Fruit fly (Drosophila melanogaster) whole organism, embryonic: ENCODE measurements around the gene CG32437.

Experiments
- Blimp-1 ChIP-seq: fragments of 200-800 bp; sonication (Bioruptor generic); optimal IDR thresholded peaks from 3 replicates; lab custom pipeline; 2018; ENCODE audit warnings: missing biosample characterization, missing genetic modification characterization, mild to moderate bottlenecking, moderate library complexity, missing genetic modification reagents
- CG10147 ChIP-seq: fragments of 200-800 bp; sonication (Bioruptor generic); optimal IDR thresholded peaks from 2 replicates; lab custom pipeline; 2019; ENCODE audit warnings: missing biosample characterization, mild to moderate bottlenecking, missing genetic modification characterization, moderate library complexity
- CG12391 ChIP-seq: fragments of 200-800 bp; sonication (Bioruptor generic); optimal IDR thresholded peaks from 3 replicates; lab custom pipeline; 2018; ENCODE audit warnings: missing biosample characterization, mild to moderate bottlenecking, missing genetic modification characterization, moderate library complexity
- CG15269 ChIP-seq: fragments of 200-800 bp; sonication (Bioruptor generic); optimal IDR thresholded peaks from 2 replicates; lab custom pipeline; 2018; ENCODE audit warnings: missing biosample characterization, mild to moderate bottlenecking, missing genetic modification characterization, moderate library complexity
- CG17359 ChIP-seq: fragments of 200-800 bp; sonication (Bioruptor generic); optimal IDR thresholded peaks from 3 replicates; lab custom pipeline; 2018; ENCODE audit warnings: missing biosample characterization, mild to moderate bottlenecking, missing genetic modification characterization, moderate library complexity
- CG17912 ChIP-seq: fragments of 200-800 bp; sonication (Bioruptor generic); optimal IDR thresholded peaks from 2 replicates; lab custom pipeline; 2018; ENCODE audit warnings: missing biosample characterization, mild to moderate bottlenecking, missing genetic modification characterization
- CG18599 ChIP-seq: fragments of 200-800 bp; sonication (Bioruptor generic); optimal IDR thresholded peaks from 3 replicates; lab custom pipeline; 2017; ENCODE audit warnings: missing biosample characterization, missing genetic modification characterization, mild to moderate bottlenecking, moderate library complexity, missing genetic modification reagents
- CG18764 ChIP-seq: fragments of 200-800 bp; sonication (Bioruptor generic); optimal IDR thresholded peaks from 3 replicates; lab custom pipeline; 2016; ENCODE audit warnings: missing biosample characterization, missing genetic modification characterization
- CG2678 ChIP-seq: fragments of 200-800 bp; sonication (Bioruptor generic); optimal IDR thresholded peaks from 3 replicates; lab custom pipeline; 2019; ENCODE audit warnings: missing biosample characterization, mild to moderate bottlenecking, missing genetic modification characterization, moderate library complexity
- CG2712 ChIP-seq: fragments of 200-800 bp; optimal IDR thresholded peaks from 3 replicates; lab custom pipeline; 2019; ENCODE audit warnings: missing biosample characterization, mild to moderate bottlenecking, missing genetic modification characterization, moderate library complexity
- CG3281 ChIP-seq: fragments of 200-800 bp; sonication (Bioruptor generic); optimal IDR thresholded peaks from 3 replicates; lab custom pipeline; 2017; ENCODE audit warnings: missing biosample characterization, mild to moderate bottlenecking, missing genetic modification characterization
- CG3407 ChIP-seq: fragments of 200-800 bp; sonication (Bioruptor generic); optimal IDR thresholded peaks from 2 replicates; lab custom pipeline; 2018; ENCODE audit warnings: missing biosample characterization, mild to moderate bottlenecking, missing genetic modification characterization
- CG4707 ChIP-seq: fragments of 200-800 bp; sonication (Bioruptor generic); optimal IDR thresholded peaks from 2 replicates; lab custom pipeline; 2018; ENCODE audit warnings: missing biosample characterization, mild to moderate bottlenecking, missing genetic modification characterization, moderate library complexity
- CG6175 ChIP-seq: fragments of 200-800 bp; sonication (Bioruptor generic); IDR thresholded peaks from 3 replicates; pipeline ENCODE4 v1.3.6; 2022; ENCODE audit warnings: missing biosample characterization, missing genetic modification characterization
- CG6254 ChIP-seq: fragments of 200-800 bp; sonication (Bioruptor generic); optimal IDR thresholded peaks from 3 replicates; lab custom pipeline; 2017; ENCODE audit warnings: mild to moderate bottlenecking, missing biosample characterization, missing genetic modification reagents, missing genetic modification characterization
- CG7357 ChIP-seq: fragments of 200-800 bp; sonication (Bioruptor generic); IDR thresholded peaks from 3 replicates; pipeline ENCODE4 v1.3.6; 2022; ENCODE audit warnings: missing biosample characterization, missing genetic modification characterization
- CG7745 ChIP-seq: fragments of 200-800 bp; sonication (Bioruptor generic); optimal IDR thresholded peaks from 2 replicates; lab custom pipeline; 2018; ENCODE audit warnings: missing biosample characterization, mild to moderate bottlenecking, missing genetic modification characterization, moderate library complexity
- CG7839 ChIP-seq: fragments of 200-800 bp; sonication (Bioruptor generic); optimal IDR thresholded peaks from 3 replicates; lab custom pipeline; 2018; ENCODE audit warnings: missing biosample characterization, mild to moderate bottlenecking, missing genetic modification characterization, moderate library complexity
- Dek ChIP-seq: fragments of 200-800 bp; sonication (Bioruptor generic); optimal IDR thresholded peaks from 3 replicates; lab custom pipeline; 2019; ENCODE audit warnings: missing biosample characterization, mild to moderate bottlenecking, missing genetic modification characterization, moderate library complexity
- Fer1 ChIP-seq: fragments of 200-800 bp; sonication (Bioruptor generic); optimal IDR thresholded peaks from 2 replicates; lab custom pipeline; 2017; ENCODE audit warnings: missing biosample characterization, mild to moderate bottlenecking, missing genetic modification characterization
- HLH3B ChIP-seq: fragments of 200-800 bp; sonication (Bioruptor generic); IDR thresholded peaks from 2 replicates; pipeline ENCODE4 v1.3.6; 2022; ENCODE audit warnings: missing biosample characterization, missing genetic modification characterization
- Hr51 ChIP-seq, 2 experiments: fragments of 200-800 bp; sonication (Bioruptor generic); optimal IDR thresholded peaks; 2 replicates in 1 of 2; 3 replicates in 1 of 2; lab custom pipeline; 2016 to 2018; ENCODE audit warnings: missing biosample characterization in 2 of 2, missing genetic modification characterization in 2 of 2, mild to moderate bottlenecking in 1 of 2, moderate library complexity in 1 of 2
- Jarid2 ChIP-seq: fragments of 200-800 bp; sonication (Bioruptor generic); optimal IDR thresholded peaks from 3 replicates; lab custom pipeline; 2017; ENCODE audit warnings: mild to moderate bottlenecking, missing biosample characterization, missing genetic modification reagents, missing genetic modification characterization
- Meics ChIP-seq: fragments of 200-800 bp; sonication (Bioruptor generic); optimal IDR thresholded peaks from 2 replicates; lab custom pipeline; 2017; ENCODE audit warnings: missing biosample characterization, mild to moderate bottlenecking, missing genetic modification characterization
- Mes4 ChIP-seq: fragments of 200-800 bp; sonication (Bioruptor generic); optimal IDR thresholded peaks from 2 replicates; lab custom pipeline; 2016; ENCODE audit warnings: missing biosample characterization, missing genetic modification characterization
- Nf-YC ChIP-seq: fragments of 200-800 bp; optimal IDR thresholded peaks from 3 replicates; lab custom pipeline; 2019; ENCODE audit warnings: missing biosample characterization, mild to moderate bottlenecking, missing genetic modification characterization, moderate library complexity
- Oli ChIP-seq: fragments of 200-800 bp; sonication (Bioruptor generic); optimal IDR thresholded peaks from 2 replicates; lab custom pipeline; 2018; ENCODE audit warnings: missing biosample characterization, mild to moderate bottlenecking, missing genetic modification characterization, moderate library complexity
- Rfx ChIP-seq: fragments of 200-800 bp; sonication (Bioruptor generic); IDR thresholded peaks from 2 replicates; pipeline ENCODE4 v1.3.6; 2022; ENCODE audit warnings: missing biosample characterization, missing genetic modification characterization
- Sox102F ChIP-seq: fragments of 200-800 bp; sonication (Bioruptor generic); optimal IDR thresholded peaks from 2 replicates; lab custom pipeline; 2018; ENCODE audit warnings: missing biosample characterization, mild to moderate bottlenecking, missing genetic modification characterization, moderate library complexity
- TFAM ChIP-seq: fragments of 200-800 bp; sonication (Bioruptor generic); optimal IDR thresholded peaks from 2 replicates; lab custom pipeline; 2017; ENCODE audit warnings: missing biosample characterization, missing genetic modification characterization, inconsistent platforms
- Xbp1 ChIP-seq: fragments of 200-800 bp; sonication (Bioruptor generic); optimal IDR thresholded peaks from 3 replicates; lab custom pipeline; 2016; ENCODE audit warnings: missing biosample characterization, mild to moderate bottlenecking, missing genetic modification characterization
- ara ChIP-seq: fragments of 200-800 bp; sonication (Bioruptor generic); IDR thresholded peaks from 2 replicates; pipeline ENCODE4 v1.3.6; 2022; ENCODE audit warnings: missing biosample characterization, missing genetic modification characterization
- az2 ChIP-seq: fragments of 200-800 bp; sonication (Bioruptor generic); optimal IDR thresholded peaks from 3 replicates; lab custom pipeline; 2016; ENCODE audit warnings: missing biosample characterization, missing genetic modification characterization
- caup ChIP-seq: fragments of 200-800 bp; sonication (Bioruptor generic); optimal IDR thresholded peaks from 3 replicates; lab custom pipeline; 2017; ENCODE audit warnings: missing biosample characterization, mild to moderate bottlenecking, missing genetic modification characterization, moderate library complexity; ENCODE audit not compliant: severe bottlenecking
- chn ChIP-seq: fragments of 200-800 bp; sonication (Bioruptor generic); optimal IDR thresholded peaks from 2 replicates; lab custom pipeline; 2016; ENCODE audit warnings: missing biosample characterization, missing genetic modification characterization
- ci ChIP-seq: fragments of 200-800 bp; sonication (Bioruptor generic); IDR thresholded peaks from 3 replicates; pipeline ENCODE4 v1.3.6; 2022; ENCODE audit warnings: missing biosample characterization, missing genetic modification characterization
- dmrt99B ChIP-seq: fragments of 200-800 bp; sonication (Bioruptor generic); optimal IDR thresholded peaks from 2 replicates; lab custom pipeline; 2018; ENCODE audit warnings: missing biosample characterization, mild to moderate bottlenecking, missing genetic modification characterization, moderate library complexity
- esg ChIP-seq: fragments of 200-800 bp; sonication (Bioruptor generic); conservative IDR thresholded peaks from 2 replicates; pipeline ENCODE4 v1.3.6; 2022; ENCODE audit warnings: missing biosample characterization, missing genetic modification characterization
- eve ChIP-seq, 2 experiments: fragments of >200 bp; optimal IDR thresholded peaks; 2 replicates each; lab custom pipeline; 2017; ENCODE audit warnings: missing biosample characterization in 2 of 2, missing genetic modification characterization in 2 of 2
- fd96Cb ChIP-seq: fragments of 200-800 bp; sonication (Bioruptor generic); optimal IDR thresholded peaks from 2 replicates; lab custom pipeline; 2018; ENCODE audit warnings: missing biosample characterization, mild to moderate bottlenecking, missing genetic modification characterization, moderate library complexity
- gce ChIP-seq: fragments of 200-800 bp; sonication (Bioruptor generic); IDR thresholded peaks from 3 replicates; pipeline ENCODE4 v1.3.6; 2022; ENCODE audit warnings: missing biosample characterization, missing genetic modification characterization
- gcm2 ChIP-seq: fragments of 200-800 bp; sonication (Bioruptor generic); optimal IDR thresholded peaks from 2 replicates; lab custom pipeline; 2016; ENCODE audit warnings: missing biosample characterization, missing genetic modification characterization
- gem ChIP-seq: fragments of 200-800 bp; sonication (Bioruptor generic); optimal IDR thresholded peaks from 2 replicates; lab custom pipeline; 2019; ENCODE audit warnings: missing biosample characterization, mild to moderate bottlenecking, missing genetic modification characterization, moderate library complexity
- grn ChIP-seq: fragments of 200-800 bp; sonication (Bioruptor generic); optimal IDR thresholded peaks from 3 replicates; lab custom pipeline; 2017; ENCODE audit warnings: missing biosample characterization, missing genetic modification characterization
- kni ChIP-seq: fragments of 200-800 bp; sonication (Bioruptor generic); optimal IDR thresholded peaks from 3 replicates; lab custom pipeline; 2017; ENCODE audit warnings: mild to moderate bottlenecking, missing biosample characterization, missing genetic modification reagents, missing genetic modification characterization
- nom ChIP-seq: fragments of 200-800 bp; sonication (Bioruptor generic); optimal IDR thresholded peaks from 2 replicates; lab custom pipeline; 2017; ENCODE audit warnings: missing biosample characterization, missing genetic modification characterization, mild to moderate bottlenecking, moderate library complexity, missing genetic modification reagents
- scrt ChIP-seq: fragments of 200-800 bp; sonication (Bioruptor generic); optimal IDR thresholded peaks from 2 replicates; lab custom pipeline; 2018; ENCODE audit warnings: missing biosample characterization, mild to moderate bottlenecking, missing genetic modification characterization, moderate library complexity
- shn ChIP-seq: fragments of 200-800 bp; sonication (Bioruptor generic); optimal IDR thresholded peaks from 3 replicates; lab custom pipeline; 2016; ENCODE audit warnings: missing biosample characterization, missing genetic modification characterization
- sqz ChIP-seq: fragments of 200-800 bp; sonication (Bioruptor generic); optimal IDR thresholded peaks from 3 replicates; lab custom pipeline; 2018; ENCODE audit warnings: missing biosample characterization, mild to moderate bottlenecking, missing genetic modification characterization
- vvl ChIP-seq: fragments of 200-800 bp; sonication (Bioruptor generic); IDR thresholded peaks from 2 replicates; pipeline ENCODE4 v1.3.6; 2022; ENCODE audit warnings: missing biosample characterization, missing genetic modification characterization

CG32437 gene

DNA sequence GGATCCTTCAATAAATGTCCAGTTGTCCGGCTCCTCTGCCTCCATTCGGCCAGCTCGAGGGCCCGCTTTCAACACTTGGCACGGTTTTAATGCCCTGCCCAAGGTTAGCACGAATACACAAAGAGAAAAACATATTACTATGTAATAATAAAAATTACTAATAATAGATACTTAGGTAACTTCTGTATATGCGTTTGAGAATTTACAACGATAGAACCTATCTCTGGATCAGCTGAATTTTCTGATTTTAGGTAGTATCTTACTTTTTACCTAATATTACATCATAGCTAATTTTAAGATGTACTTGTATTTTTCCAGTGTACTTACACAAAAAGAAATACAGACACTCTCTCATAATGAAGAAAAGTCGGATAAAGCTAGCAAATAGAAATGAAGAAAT lies 28.2 kb downstream of the CG32437 start (continued):
- TF ChIP-seq Blimp-1 (GFP tag; lab: Kevin White, UChicago) = peak; percentile 25
- TF ChIP-seq Nf-YC (tag; lab: Kevin White, UChicago) = no peak
- no peak for TF ChIP-seq CG10147
- TF ChIP-seq Rfx (GFP tag; lab: Robert Waterston, UW) = no peak
- TF ChIP-seq Fer1 = peak; percentile 30
- TF ChIP-seq Hr51 (GFP tag; optimal IDR thresholded peaks at IDR 0.05; lab: Kevin White, UChicago) = peak in 1 of 2 experiments; percentile 54
- no peak for TF ChIP-seq gcm2 (GFP tag; lab: Kevin White, UChicago)
- TF ChIP-seq CG6254 (GFP tag; lab: Kevin White, UChicago) = no peak
- no peak for TF ChIP-seq CG7357
- no peak for TF ChIP-seq CG17912 (GFP tag; lab: Kevin White, UChicago)
- TF ChIP-seq CG18764 = no peak
- TF ChIP-seq CG7745 (tag; lab: Kevin White, UChicago) = no peak
- peak; percentile 56 for TF ChIP-seq CG2678
- TF ChIP-seq HLH3B (GFP tag; lab: Robert Waterston, UW) = 0 out of 2 replicates have a peak, but pooled peaks have one; percentile 20
- peak; percentile 49 for TF ChIP-seq Oli (tag; lab: Kevin White, UChicago)
- TF ChIP-seq sqz = no peak
- TF ChIP-seq CG3281 (GFP tag; lab: Kevin White, UChicago) = peak; percentile 26
- TF ChIP-seq ara (GFP tag; lab: Robert Waterston, UW) = no peak
- no peak for TF ChIP-seq CG3407 (GFP tag; lab: Kevin White, UChicago)
- TF ChIP-seq Xbp1 (GFP tag; lab: Kevin White, UChicago) = peak; percentile 0
- peak; percentile 31 for TF ChIP-seq CG15269 (tag; lab: Kevin White, UChicago)
- TF ChIP-seq chn (GFP tag; lab: Kevin White, UChicago) = no peak
- no peak for TF ChIP-seq grn
- peak; percentile 52 for TF ChIP-seq CG7839 (tag; lab: Kevin White, UChicago)
- no peak for TF ChIP-seq vvl (GFP tag; lab: Robert Waterston, UW)
- TF ChIP-seq dmrt99B (tag; lab: Kevin White, UChicago) = peak; percentile 53
- TF ChIP-seq Mes4 (GFP tag; lab: Kevin White, UChicago) = no peak
- TF ChIP-seq kni (GFP tag; lab: Kevin White, UChicago) = no peak
- no peak for TF ChIP-seq esg (GFP tag; lab: Robert Waterston, UW)
- TF ChIP-seq TFAM (GFP tag; lab: Kevin White, UChicago) = no peak
- TF ChIP-seq Sox102F (GFP tag; lab: Kevin White, UChicago) = peak; percentile 44
- peak; percentile 8 for TF ChIP-seq CG12391 (tag; lab: Kevin White, UChicago)
- peak; percentile 66 for TF ChIP-seq gem (tag; lab: Kevin White, UChicago)
- TF ChIP-seq ci (GFP tag; lab: Robert Waterston, UW) = no peak
- no peak for TF ChIP-seq scrt (GFP tag; lab: Kevin White, UChicago)
- peak; percentile 14 for TF ChIP-seq az2
- TF ChIP-seq CG18599 (GFP tag; lab: Kevin White, UChicago) = peak; percentile 5
- TF ChIP-seq CG4707 = no peak
- no peak for TF ChIP-seq shn (GFP tag; lab: Kevin White, UChicago)
- peak; percentile 23 for TF ChIP-seq fd96Cb (tag; lab: Kevin White, UChicago)
- TF ChIP-seq CG17359 (tag; lab: Kevin White, UChicago) = peak; percentile 15
- TF ChIP-seq nom (GFP tag; lab: Kevin White, UChicago) = no peak
- no peak for TF ChIP-seq CG6175
- no peak for TF ChIP-seq eve (GFP tag; optimal IDR thresholded peaks at IDR 0.05; lab: Kevin White, UChicago)
- peak; percentile 39 for TF ChIP-seq CG2712 (tag; lab: Kevin White, UChicago)
- no peak for TF ChIP-seq caup (GFP tag; lab: Kevin White, UChicago)
- peak; percentile 21 for TF ChIP-seq Meics (GFP tag; lab: Kevin White, UChicago)
- TF ChIP-seq Jarid2 = no peak
- TF ChIP-seq Dek (tag; lab: Kevin White, UChicago) = no peak
- no peak for TF ChIP-seq gce (GFP tag; lab: Robert Waterston, UW)
